Worm (Caenorhabditis elegans) whole organism, L2 larva: Measurements from ENCODE around the gene F32D8.8.

ENCODE experiments used
- C34F6.9 ChIP-seq: fragments of 150-350 bp; optimal IDR thresholded peaks from 2 replicates; lab custom pipeline; 2014; ENCODE audit warnings: missing biosample characterization, missing genetic modification characterization
- F13H6.1 ChIP-seq: sonication (generic microtip); optimal IDR thresholded peaks from 2 replicates; lab custom pipeline; 2016; ENCODE audit warnings: missing genetic modification characterization, missing compliant biosample characterization
- Y55F3AM.14 ChIP-seq: fragments of 200-800 bp; sonication (Bioruptor generic); optimal IDR thresholded peaks from 2 replicates; lab custom pipeline; 2018; ENCODE audit warnings: mild to moderate bottlenecking, missing genetic modification characterization, missing compliant biosample characterization
- ZK546.5 ChIP-seq: sonication (generic microtip); optimal IDR thresholded peaks from 2 replicates; lab custom pipeline; 2017; ENCODE audit warnings: missing biosample characterization, missing genetic modification characterization
- alr-1 ChIP-seq: fragments of 150-350 bp; optimal IDR thresholded peaks from 2 replicates; lab custom pipeline; 2014; ENCODE audit warnings: missing biosample characterization, missing genetic modification characterization
- aly-2 ChIP-seq: fragments of 150-350 bp; optimal IDR thresholded peaks from 2 replicates; lab custom pipeline; 2014; ENCODE audit warnings: missing biosample characterization, missing genetic modification characterization
- ama-1 ChIP-seq: fragments of 150-350 bp; optimal IDR thresholded peaks from 2 replicates; lab custom pipeline; 2018; ENCODE audit warnings: inconsistent platforms
- blmp-1 ChIP-seq: sonication (generic microtip); optimal IDR thresholded peaks from 2 replicates; lab custom pipeline; 2017; ENCODE audit warnings: missing genetic modification characterization, mild to moderate bottlenecking, missing compliant biosample characterization, antibody characterized with exemption, moderate library complexity; ENCODE audit not compliant: insufficient read depth
- ceh-16 ChIP-seq: fragments of 150-350 bp; optimal IDR thresholded peaks from 2 replicates; lab custom pipeline; 2014; ENCODE audit warnings: missing biosample characterization, missing genetic modification characterization
- ceh-82 ChIP-seq: fragments of 150-350 bp; optimal IDR thresholded peaks from 2 replicates; lab custom pipeline; 2014; ENCODE audit warnings: missing biosample characterization, missing genetic modification characterization
- crh-2 ChIP-seq: sonication (generic microtip); optimal IDR thresholded peaks from 2 replicates; lab custom pipeline; 2017; ENCODE audit warnings: missing biosample characterization, missing genetic modification characterization
- dmd-4 ChIP-seq: sonication (generic microtip); optimal IDR thresholded peaks from 2 replicates; lab custom pipeline; 2017; ENCODE audit warnings: missing biosample characterization, missing genetic modification characterization
- egl-27 ChIP-seq: sonication (generic microtip); optimal IDR thresholded peaks from 3 replicates; lab custom pipeline; 2017; ENCODE audit warnings: missing biosample characterization, missing genetic modification reagents, missing genetic modification characterization
- elt-1 ChIP-seq: fragments of 150-350 bp; optimal IDR thresholded peaks from 2 replicates; lab custom pipeline; 2014; ENCODE audit warnings: missing biosample characterization, missing genetic modification characterization
- elt-3 ChIP-seq: sonication (generic microtip); optimal IDR thresholded peaks from 2 replicates; lab custom pipeline; 2017; ENCODE audit warnings: missing biosample characterization, missing genetic modification characterization
- fos-1 ChIP-seq: fragments of 150-350 bp; optimal IDR thresholded peaks from 2 replicates; lab custom pipeline; 2014; ENCODE audit warnings: missing biosample characterization, missing genetic modification characterization
- lin-11 ChIP-seq: fragments of 150-350 bp; sonication (generic microtip); optimal IDR thresholded peaks from 2 replicates; lab custom pipeline; 2014; ENCODE audit warnings: missing biosample characterization, missing genetic modification characterization, inconsistent platforms, mixed read lengths
- lin-13 ChIP-seq: fragments of 150-350 bp; optimal IDR thresholded peaks from 2 replicates; lab custom pipeline; 2014; ENCODE audit warnings: missing biosample characterization, missing genetic modification reagents, missing genetic modification characterization
- mab-5 ChIP-seq: fragments of 150-350 bp; optimal IDR thresholded peaks from 2 replicates; lab custom pipeline; 2014; ENCODE audit warnings: missing biosample characterization, missing genetic modification characterization
- mbf-1 ChIP-seq: sonication (generic microtip); optimal IDR thresholded peaks from 2 replicates; lab custom pipeline; 2017; ENCODE audit warnings: missing biosample characterization, missing genetic modification characterization
- mdl-1 ChIP-seq, 2 experiments: fragments of 150-350 bp in 1 of 2; sonication (generic microtip) in 1 of 2; optimal IDR thresholded peaks; 2 replicates each; lab custom pipeline; 2017; ENCODE audit warnings: missing biosample characterization in 2 of 2, missing genetic modification characterization in 2 of 2
- nhr-10 ChIP-seq: sonication (generic microtip); optimal IDR thresholded peaks from 2 replicates; lab custom pipeline; 2017; ENCODE audit warnings: missing biosample characterization, missing genetic modification characterization
- nhr-11 ChIP-seq: fragments of 150-350 bp; optimal IDR thresholded peaks from 2 replicates; lab custom pipeline; 2014; ENCODE audit warnings: missing biosample characterization, missing genetic modification characterization
- nhr-12 ChIP-seq: fragments of 150-350 bp; optimal IDR thresholded peaks from 2 replicates; lab custom pipeline; 2014; ENCODE audit warnings: missing biosample characterization, missing genetic modification characterization
- nhr-129 ChIP-seq: fragments of 150-350 bp; optimal IDR thresholded peaks from 2 replicates; lab custom pipeline; 2014; ENCODE audit warnings: missing biosample characterization, missing genetic modification characterization
- nhr-21 ChIP-seq: fragments of 150-350 bp; optimal IDR thresholded peaks from 2 replicates; lab custom pipeline; 2014; ENCODE audit warnings: missing biosample characterization, missing genetic modification characterization
- nhr-23 ChIP-seq: fragments of 150-350 bp; optimal IDR thresholded peaks from 2 replicates; lab custom pipeline; 2014; ENCODE audit warnings: missing biosample characterization, missing genetic modification reagents, missing genetic modification characterization
- nhr-237 ChIP-seq: fragments of 150-350 bp; optimal IDR thresholded peaks from 2 replicates; lab custom pipeline; 2014; ENCODE audit warnings: missing biosample characterization, missing genetic modification characterization
- nhr-25 ChIP-seq: fragments of 150-350 bp; sonication (generic microtip); optimal IDR thresholded peaks from 3 replicates; lab custom pipeline; 2014; ENCODE audit warnings: missing biosample characterization, missing genetic modification characterization
- nhr-6 ChIP-seq: fragments of 150-350 bp; optimal IDR thresholded peaks from 2 replicates; lab custom pipeline; 2014; ENCODE audit warnings: missing biosample characterization, missing genetic modification characterization
- nhr-77 ChIP-seq: fragments of 150-350 bp; optimal IDR thresholded peaks from 2 replicates; lab custom pipeline; 2014; ENCODE audit warnings: missing biosample characterization, missing genetic modification characterization
- peb-1 ChIP-seq: fragments of 150-350 bp; optimal IDR thresholded peaks from 2 replicates; lab custom pipeline; 2014; ENCODE audit warnings: missing biosample characterization, missing genetic modification characterization
- sem-4 ChIP-seq: fragments of 150-350 bp; optimal IDR thresholded peaks from 2 replicates; lab custom pipeline; 2014; ENCODE audit warnings: missing biosample characterization, missing genetic modification reagents, missing genetic modification characterization
- skn-1 ChIP-seq: sonication (generic microtip); optimal IDR thresholded peaks from 2 replicates; lab custom pipeline; 2017; ENCODE audit warnings: missing biosample characterization, missing genetic modification characterization
- sma-3 ChIP-seq: sonication (generic microtip); optimal IDR thresholded peaks from 2 replicates; lab custom pipeline; 2016; ENCODE audit warnings: missing genetic modification reagents, missing genetic modification characterization, missing compliant biosample characterization
- sma-9 ChIP-seq, 2 experiments: fragments of 150-350 bp in 1 of 2; sonication (generic microtip) in 1 of 2; optimal IDR thresholded peaks; 2 replicates each; lab custom pipeline; 2014 to 2016; ENCODE audit warnings: missing genetic modification characterization in 2 of 2, mild to moderate bottlenecking in 1 of 2, missing biosample characterization in 1 of 2, missing compliant biosample characterization in 1 of 2, missing genetic modification reagents in 1 of 2, moderate library complexity in 1 of 2
- snpc-4 ChIP-seq: fragments of 150-350 bp; optimal IDR thresholded peaks from 2 replicates; lab custom pipeline; 2014; ENCODE audit warnings: missing biosample characterization, missing genetic modification characterization
- unc-39 ChIP-seq: fragments of 150-350 bp; optimal IDR thresholded peaks from 2 replicates; lab custom pipeline; 2014; ENCODE audit warnings: missing biosample characterization, missing genetic modification characterization
- unc-55 ChIP-seq: fragments of 150-350 bp; sonication (generic microtip); optimal IDR thresholded peaks from 3 replicates; lab custom pipeline; 2014; ENCODE audit warnings: missing biosample characterization, missing genetic modification reagents, missing genetic modification characterization
- unc-62 ChIP-seq: fragments of 150-350 bp; optimal IDR thresholded peaks from 2 replicates; lab custom pipeline; 2014; ENCODE audit warnings: missing biosample characterization, missing genetic modification reagents, missing genetic modification characterization
- zag-1 ChIP-seq: fragments of 150-350 bp; optimal IDR thresholded peaks from 2 replicates; lab custom pipeline; 2014; ENCODE audit warnings: missing biosample characterization, missing genetic modification characterization
- ztf-1 ChIP-seq: fragments of 200-800 bp; sonication (Bioruptor generic); conservative IDR thresholded peaks from 2 replicates; pipeline ENCODE4 v1.3.6; 2022; ENCODE audit warnings: missing genetic modification characterization, missing compliant biosample characterization
- ztf-11 ChIP-seq: sonication (generic microtip); optimal IDR thresholded peaks from 2 replicates; lab custom pipeline; 2017; ENCODE audit warnings: missing biosample characterization, missing genetic modification characterization
- ztf-4 ChIP-seq: fragments of 150-350 bp; optimal IDR thresholded peaks from 2 replicates; lab custom pipeline; 2014; ENCODE audit warnings: missing biosample characterization, missing genetic modification characterization

The F32D8.8 gene

DNA sequence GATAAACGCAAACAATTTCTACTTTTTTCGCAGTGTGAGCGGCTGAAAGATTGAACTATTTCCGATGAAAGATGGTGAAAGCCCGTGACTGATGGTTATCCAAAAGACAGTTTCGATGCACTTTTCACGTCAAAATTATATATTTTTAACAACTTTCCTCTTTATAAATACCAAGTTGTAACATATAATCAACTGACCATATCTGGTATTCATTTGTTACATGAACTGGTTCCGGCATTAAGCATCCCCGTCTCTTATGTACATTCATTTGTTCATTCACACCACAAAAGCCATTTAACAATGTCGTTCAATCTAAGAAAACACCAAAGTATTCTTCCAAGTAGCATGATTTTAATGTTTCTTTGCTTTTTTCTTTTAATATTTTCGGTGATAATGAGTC, 19.1 kb downstream of the F32D8.8 start, which contains the start of gene F32D8.2:
TSS of gene F32D8.2 (plus strand) at position 301 of the 400 bp plus-strand sequence.
- no peak for TF ChIP-seq mbf-1 (tag; lab: Kevin White, UChicago)
- TF ChIP-seq mdl-1 (tag; optimal IDR thresholded peaks at IDR 0.05; lab: Kevin White, UChicago), result no peak
- TF ChIP-seq ceh-82 (tag; lab: Kevin White, UChicago), result no peak
- TF ChIP-seq fos-1 (tag; lab: Kevin White, UChicago), result no peak
- no peak for TF ChIP-seq unc-39 (tag; lab: Kevin White, UChicago)
- no peak for TF ChIP-seq ztf-1 (GFP tag; lab: Robert Waterston, UW)
- TF ChIP-seq C34F6.9 (tag; lab: Kevin White, UChicago), result no peak
- no peak for TF ChIP-seq nhr-129 (tag; lab: Kevin White, UChicago)
- no peak for TF ChIP-seq dmd-4 (tag; lab: Kevin White, UChicago)
- no peak for TF ChIP-seq nhr-10 (tag; lab: Kevin White, UChicago)
- TF ChIP-seq aly-2 (tag; lab: Kevin White, UChicago), result no peak
- TF ChIP-seq sem-4 (tag; lab: Kevin White, UChicago), result no peak
- TF ChIP-seq zag-1 (tag; lab: Kevin White, UChicago), result no peak
- no peak for TF ChIP-seq elt-1
- no peak for TF ChIP-seq nhr-11 (tag; lab: Kevin White, UChicago)
- no peak for TF ChIP-seq nhr-25

DNA sequence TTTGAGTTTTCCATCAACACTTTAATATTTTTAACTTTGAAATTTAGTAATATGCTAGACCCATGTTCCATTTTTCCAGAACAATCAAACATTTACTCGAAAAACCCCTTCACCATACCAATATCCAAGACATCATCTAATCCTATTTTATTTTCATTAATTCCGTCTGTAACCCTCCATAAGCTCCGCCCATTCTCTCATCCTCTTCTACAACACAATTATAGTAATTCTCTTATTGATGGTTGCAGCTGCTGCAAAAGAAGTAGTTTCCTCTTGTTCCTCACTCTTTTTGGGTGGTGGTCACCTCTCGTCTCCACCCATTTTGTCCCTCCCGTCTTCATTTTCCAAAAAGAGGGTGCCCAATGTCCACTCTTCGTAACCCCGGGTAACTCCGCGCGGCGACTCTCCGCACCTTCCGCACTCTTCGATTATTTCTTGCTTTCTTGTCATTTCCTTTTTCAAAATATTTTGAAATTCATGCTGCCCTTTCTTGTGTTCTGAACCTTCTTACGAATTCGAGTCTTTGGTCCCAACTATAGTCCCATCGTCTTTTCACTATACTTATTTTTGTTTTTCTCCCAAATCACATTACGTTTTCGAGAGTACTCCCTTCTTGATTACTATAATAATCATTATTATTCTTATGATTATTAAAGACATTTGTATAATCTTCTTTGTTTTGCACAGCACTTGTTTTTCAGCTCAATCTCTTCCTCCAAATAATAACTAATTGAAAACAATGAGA, 22.3 kb downstream of the F32D8.8 start, which contains the start of gene F32D8.1:
TSS of gene F32D8.1 (plus strand) at position 695 of the 745 bp plus-strand sequence.
- TF ChIP-seq unc-62 (no peak), nhr-25 (no peak), F13H6.1 (tag; lab: Kevin White, UChicago) (no peak), nhr-77 (tag; lab: Kevin White, UChicago) (no peak)

DNA sequence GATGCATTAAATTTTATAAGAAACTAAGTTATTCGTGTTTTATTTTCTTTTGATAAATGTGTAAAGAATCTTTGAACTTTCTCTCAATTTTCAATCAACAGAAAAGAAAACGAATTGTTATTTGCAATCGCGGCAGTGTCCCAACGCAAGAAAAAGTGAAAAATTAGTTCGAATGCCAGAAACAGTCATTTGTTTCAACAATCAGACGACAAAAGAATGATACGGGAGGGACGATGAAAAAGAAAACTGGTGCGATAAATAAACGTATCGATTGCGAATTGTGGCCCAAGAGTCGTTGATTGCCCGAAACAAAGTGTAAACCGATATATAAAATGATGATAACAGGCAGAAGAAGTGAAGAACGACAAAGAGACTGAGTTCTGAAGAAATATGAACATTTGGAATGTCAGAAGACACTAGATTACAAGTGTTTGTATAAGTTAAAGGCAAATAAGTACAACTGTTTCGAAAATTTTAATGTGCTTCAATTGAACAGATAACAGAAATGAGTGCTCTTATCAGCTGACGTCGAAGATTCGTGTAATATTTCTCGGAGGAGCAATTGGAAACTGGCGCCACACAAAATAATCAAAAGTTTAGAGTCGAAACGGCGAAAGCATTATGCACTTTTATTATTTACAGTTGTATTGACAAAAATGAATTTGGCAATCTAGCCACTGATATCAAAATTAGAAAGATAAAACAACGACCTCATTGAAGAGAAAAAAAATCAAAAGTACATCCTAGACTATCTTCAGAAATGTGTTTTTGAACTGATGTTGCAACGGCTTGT, 24.6 kb downstream of the F32D8.8 start:
- no peak for TF ChIP-seq Y55F3AM.14 (GFP tag; lab: Kevin White, UChicago)
- TF ChIP-seq egl-27 (tag; lab: Kevin White, UChicago), result no peak
- TF ChIP-seq dmd-4 (tag; lab: Kevin White, UChicago), result no peak
- TF ChIP-seq ztf-11 (tag; lab: Kevin White, UChicago), result no peak
- TF ChIP-seq ztf-4, result no peak
- no peak for TF ChIP-seq skn-1 (tag; lab: Kevin White, UChicago)
- TF ChIP-seq alr-1 (tag; lab: Kevin White, UChicago), result no peak
- TF ChIP-seq nhr-12 (tag; lab: Kevin White, UChicago), result no peak
- no peak for TF ChIP-seq nhr-77 (tag; lab: Kevin White, UChicago)
- no peak for TF ChIP-seq lin-11 (tag; lab: Kevin White, UChicago)
- no peak for TF ChIP-seq crh-2 (tag; lab: Kevin White, UChicago)
- peak; percentile 1 for TF ChIP-seq C34F6.9 (tag; lab: Kevin White, UChicago)
- TF ChIP-seq nhr-129 (tag; lab: Kevin White, UChicago), result peak; percentile 13
- no peak for TF ChIP-seq nhr-237 (tag; lab: Kevin White, UChicago)
- peak; percentile 12 for TF ChIP-seq sma-3
- no peak for TF ChIP-seq nhr-10 (tag; lab: Kevin White, UChicago)
- no peak for TF ChIP-seq mbf-1 (tag; lab: Kevin White, UChicago)
- TF ChIP-seq snpc-4 (tag; lab: Kevin White, UChicago), result no peak
- TF ChIP-seq ztf-1 (GFP tag; lab: Robert Waterston, UW), result no peak
- TF ChIP-seq nhr-21, result peak; percentile 9
- TF ChIP-seq mdl-1 (tag; optimal IDR thresholded peaks at IDR 0.05; lab: Kevin White, UChicago), result no peak
- TF ChIP-seq mab-5, result no peak
- no peak for TF ChIP-seq nhr-11 (tag; lab: Kevin White, UChicago)
- TF ChIP-seq elt-1, result no peak
- no peak for TF ChIP-seq ceh-16 (tag; lab: Kevin White, UChicago)
- no peak for TF ChIP-seq elt-3 (tag; lab: Kevin White, UChicago)
- TF ChIP-seq nhr-25, result no peak
- peak; percentile 42 for TF ChIP-seq blmp-1 (tag; lab: Kevin White, UChicago)
- no peak for TF ChIP-seq ZK546.5 (tag; lab: Kevin White, UChicago)
- no peak for TF ChIP-seq peb-1
- TF ChIP-seq lin-13 (GFP tag; lab: Kevin White, UChicago), result no peak
- no peak for TF ChIP-seq unc-55 (GFP tag; lab: Kevin White, UChicago)
- peak; percentile 86 for TF ChIP-seq fos-1 (tag; lab: Kevin White, UChicago)
- no peak for TF ChIP-seq nhr-6 (tag; lab: Kevin White, UChicago)
- TF ChIP-seq unc-62, result no peak
- no peak for TF ChIP-seq nhr-23 (tag; lab: Kevin White, UChicago)
- no peak for TF ChIP-seq ceh-82 (tag; lab: Kevin White, UChicago)
- TF ChIP-seq ama-1 (lab: Kevin White, UChicago), result no peak
- TF ChIP-seq sma-9 (GFP tag; optimal IDR thresholded peaks at IDR 0.05; lab: Kevin White, UChicago), result peak; percentile 71
- TF ChIP-seq sma-9 (tag; optimal IDR thresholded peaks at IDR 0.05; lab: Kevin White, UChicago), result no peak
- TF ChIP-seq zag-1 (tag; lab: Kevin White, UChicago), result no peak
- TF ChIP-seq F13H6.1 (tag; lab: Kevin White, UChicago), result peak; percentile 6
- no peak for TF ChIP-seq aly-2 (tag; lab: Kevin White, UChicago)
